Fruit fly (Drosophila melanogaster): Measurements from ENCODE around the gene chm.

Gene chm

DNA sequence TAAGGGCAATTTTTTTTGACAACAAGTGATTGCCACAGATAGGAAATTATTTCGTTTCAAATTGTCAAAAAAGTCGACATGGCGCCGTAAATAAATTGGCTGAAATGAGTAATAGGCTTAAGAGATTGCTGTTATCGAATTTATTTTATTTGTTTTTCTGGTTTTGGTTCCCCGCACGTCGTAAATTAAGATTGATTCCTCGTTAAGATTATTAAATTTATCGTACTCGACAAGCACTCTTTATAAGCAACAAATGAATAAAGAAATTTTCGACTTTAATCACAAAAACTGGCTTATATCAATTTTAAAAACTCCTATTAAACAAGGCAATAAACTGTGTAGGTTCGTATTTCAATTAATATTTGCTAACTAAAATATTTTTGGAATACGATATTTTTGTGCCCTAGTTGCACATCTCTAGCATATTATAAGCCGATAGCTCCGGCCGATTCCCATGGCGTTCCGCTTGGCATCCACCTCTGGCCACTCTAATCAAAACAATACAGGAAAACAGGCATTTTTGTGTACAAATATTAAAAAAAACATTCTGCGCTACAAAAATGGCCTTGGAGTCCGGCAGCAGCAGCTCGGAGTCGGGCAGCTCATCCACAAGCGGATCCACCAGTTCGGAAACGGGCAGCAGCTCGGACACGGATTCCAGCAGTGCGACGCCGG, at the start of gene chm (continued):
- peak; percentile 38 for TF ChIP-seq tin (GFP tag; optimal IDR thresholded peaks at IDR 0.05)
- TF ChIP-seq CG15601 (tag; optimal IDR thresholded peaks at IDR 0.05) = peak; percentile 28
- no peak for TF ChIP-seq gcm2 (GFP tag; optimal IDR thresholded peaks at IDR 0.05)
- TF ChIP-seq sug (tag; optimal IDR thresholded peaks at IDR 0.05) = peak; percentile 37
- TF ChIP-seq Hr3 (GFP tag; optimal IDR thresholded peaks at IDR 0.05) = peak; percentile 28
- TF ChIP-seq unc-4 (GFP tag; IDR thresholded peaks at IDR 0.05; ENCODE audit: partially characterized antibody) = peak; percentile 91
- peak; percentile 89 for TF ChIP-seq BEAF-32 (GFP tag; optimal IDR thresholded peaks at IDR 0.05)
- TF ChIP-seq caup (GFP tag; optimal IDR thresholded peaks at IDR 0.05; ENCODE audit: severe bottlenecking) = no peak
- no peak for TF ChIP-seq az2 (GFP tag; optimal IDR thresholded peaks at IDR 0.05)
- peak; percentile 47 for TF ChIP-seq pnt (GFP tag; optimal IDR thresholded peaks at IDR 0.05)
- TF ChIP-seq H2.0 (GFP tag; IDR thresholded peaks at IDR 0.05) = no peak
- TF ChIP-seq Doc3 (GFP tag; IDR thresholded peaks at IDR 0.05; ENCODE audit: partially characterized antibody) = peak; percentile 91
- peak; percentile 77 for TF ChIP-seq hb (GFP tag; IDR thresholded peaks at IDR 0.05; ENCODE audit: partially characterized antibody)
- peak; percentile 76; the same call in 1 of the 2 replicates for TF ChIP-seq chm (GFP tag; IDR thresholded peaks at IDR 0.05)
- no peak for TF ChIP-seq CG31388 (GFP tag; optimal IDR thresholded peaks at IDR 0.05)
- no peak for TF ChIP-seq Doc2 (GFP tag; IDR thresholded peaks at IDR 0.05)
- TF ChIP-seq tup (GFP tag; optimal IDR thresholded peaks at IDR 0.05) = no peak
- TF ChIP-seq CG4707 (GFP tag; optimal IDR thresholded peaks at IDR 0.05) = no peak
- TF ChIP-seq CG2129 (GFP tag; IDR thresholded peaks at IDR 0.05; ENCODE audit: partially characterized antibody) = peak; percentile 79
- TF ChIP-seq CG15073 (GFP tag; optimal IDR thresholded peaks at IDR 0.05) = no peak
- TF ChIP-seq CG3995 (GFP tag; optimal IDR thresholded peaks at IDR 0.05) = peak; percentile 40
- TF ChIP-seq CG6854 (GFP tag; optimal IDR thresholded peaks at IDR 0.05) = no peak
- TF ChIP-seq unpg (GFP tag; optimal IDR thresholded peaks at IDR 0.05) = peak; percentile 33
- TF ChIP-seq HLH4C (GFP tag; IDR thresholded peaks at IDR 0.05; ENCODE audit: partially characterized antibody) = peak; percentile 71
- peak; percentile 28 for TF ChIP-seq Hsf (GFP tag; optimal IDR thresholded peaks at IDR 0.05)
- TF ChIP-seq CG13624 (GFP tag; optimal IDR thresholded peaks at IDR 0.05) = peak; percentile 38
- no peak for TF ChIP-seq ems (GFP tag; optimal IDR thresholded peaks at IDR 0.05)
- TF ChIP-seq CG11456 (GFP tag; IDR thresholded peaks at IDR 0.05) = no peak; the same call in 2 of the 3 replicates
- TF ChIP-seq CG9876 (GFP tag; optimal IDR thresholded peaks at IDR 0.05) = no peak
- TF ChIP-seq HHEX (GFP tag; optimal IDR thresholded peaks at IDR 0.05) = no peak
- peak; percentile 88 for TF ChIP-seq gfzf (GFP tag; optimal IDR thresholded peaks at IDR 0.05)
- TF ChIP-seq Atf3 (GFP tag; optimal IDR thresholded peaks at IDR 0.05) = no peak
- no peak for TF ChIP-seq eyg (GFP tag; optimal IDR thresholded peaks at IDR 0.05)

DNA sequence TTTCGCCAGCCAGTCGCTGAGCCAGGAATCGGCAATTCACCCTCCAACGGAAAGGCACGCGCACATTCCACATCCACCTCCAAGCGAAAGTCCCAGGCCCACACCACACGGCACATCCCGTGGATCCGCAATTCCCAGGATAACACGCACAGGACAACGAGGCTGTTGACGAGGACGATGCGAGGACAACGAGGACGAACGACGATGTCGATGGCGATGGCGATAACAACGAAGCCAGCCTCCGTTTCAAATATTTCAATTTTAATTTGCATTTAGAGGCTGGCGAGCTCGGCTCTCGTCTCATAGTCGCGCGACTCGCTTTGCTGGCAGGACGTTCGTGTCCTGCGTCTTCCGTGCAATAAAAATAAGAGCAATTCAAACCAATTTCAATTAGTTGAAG, 49.1 kb upstream of the chm start, which contains the start of gene Wnt10:
Gene Wnt10 (plus strand): TSS at position 301 of the 400 bp plus-strand sequence.
- TF ChIP-seq Deaf1 (tag; optimal IDR thresholded peaks at IDR 0.05) (peak; percentile 83), sob (GFP tag; IDR thresholded peaks at IDR 0.05) (no peak)

DNA sequence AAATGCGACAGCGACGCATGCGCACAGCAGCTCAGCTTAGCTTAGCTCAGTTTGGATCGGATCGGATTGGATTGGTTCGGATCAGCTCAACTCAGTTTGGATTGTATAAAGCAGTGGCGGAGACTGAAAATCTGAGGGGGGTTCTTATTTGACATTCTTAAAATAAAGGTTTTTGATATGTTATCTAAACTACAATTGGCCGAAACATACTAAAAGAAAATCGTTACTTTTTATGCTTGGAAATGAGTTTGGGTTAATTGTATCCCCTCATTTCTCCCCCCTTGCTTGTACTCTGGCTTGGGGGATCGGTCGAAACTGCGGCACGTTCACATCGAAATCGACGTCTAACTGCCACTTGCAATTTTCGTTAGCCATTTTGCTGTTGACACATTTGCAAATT, 36.1 kb upstream of the chm start:
- TF ChIP-seq Awh (GFP tag; IDR thresholded peaks at IDR 0.05) (peak; percentile 43; the same call in 1 of the 2 replicates), Adf1 (GFP tag; IDR thresholded peaks at IDR 0.05) (no peak), Sox100B (GFP tag; optimal IDR thresholded peaks at IDR 0.05) (peak; percentile 18), CG17568 (GFP tag; optimal IDR thresholded peaks at IDR 0.05) (no peak), CG17328 (GFP tag; IDR thresholded peaks at IDR 0.05) (peak; percentile 51), eve (GFP tag; optimal IDR thresholded peaks at IDR 0.05) (no peak), twi (tag; optimal IDR thresholded peaks at IDR 0.05) (no peak), CG4282 (GFP tag; optimal IDR thresholded peaks at IDR 0.05) (no peak), CG11085 (GFP tag; IDR thresholded peaks at IDR 0.05) (0 out of 2 replicates have a peak, but pooled peaks have one; percentile 19), pnt (GFP tag; optimal IDR thresholded peaks at IDR 0.05) (peak; percentile 32), CG6683 (GFP tag; optimal IDR thresholded peaks at IDR 0.05) (no peak), CG11456 (GFP tag; IDR thresholded peaks at IDR 0.05) (no peak), HLH54F (GFP tag; optimal IDR thresholded peaks at IDR 0.05) (no peak), Elba2 (GFP tag; optimal IDR thresholded peaks at IDR 0.05) (no peak), CG34376 (GFP tag; optimal IDR thresholded peaks at IDR 0.05) (no peak), bbx (GFP tag; IDR thresholded peaks at IDR 0.05; ENCODE audit: partially characterized antibody) (no peak)

Measured in whole organism, embryonic.